Fruit fly (Drosophila melanogaster) whole organism: ENCODE results near the gene Arl6IP1.

Experiments
- CG8478 ChIP-seq: fragments of >200 bp; optimal IDR thresholded peaks from 2 replicates; lab custom pipeline; 2018; ENCODE audit warnings: inconsistent platforms
- Dll ChIP-seq: fragments of >200 bp; optimal IDR thresholded peaks from 2 replicates; lab custom pipeline; 2017
- EcR ChIP-seq, 2 experiments: fragments of >200 bp; optimal IDR thresholded peaks; 2 replicates each; lab custom pipeline; 2017; ENCODE audit warnings: missing biosample characterization in 2 of 2, missing genetic modification characterization in 2 of 2, missing genetic modification reagents in 2 of 2
- pan ChIP-seq: fragments of >200 bp; optimal IDR thresholded peaks from 2 replicates; lab custom pipeline; 2017
- psq ChIP-seq: fragments of >200 bp; optimal IDR thresholded peaks from 2 replicates; lab custom pipeline; 2017
- usp ChIP-seq: fragments of >200 bp; optimal IDR thresholded peaks from 2 replicates; lab custom pipeline; 2017; ENCODE audit warnings: missing biosample characterization, missing genetic modification characterization, mixed read lengths

DNA sequence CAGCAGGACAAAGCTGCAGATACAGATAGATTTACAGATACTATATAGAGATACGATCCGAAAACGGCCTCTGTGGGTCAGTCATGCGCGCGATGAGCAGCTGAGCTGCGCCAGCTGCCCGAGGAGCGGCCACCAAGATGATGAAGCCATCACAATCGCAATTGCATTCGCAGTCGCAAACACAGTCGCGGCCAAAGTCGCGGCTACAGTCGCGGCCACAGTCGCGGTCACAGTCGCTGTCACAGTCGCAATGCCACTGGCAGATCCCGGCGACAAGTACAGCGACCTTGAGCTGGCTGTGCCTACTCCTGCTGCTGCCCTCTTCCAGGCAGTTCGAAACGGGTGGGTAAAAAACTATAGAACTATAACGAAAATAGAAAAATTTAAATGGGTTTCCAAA lies 48.4 kb upstream of the Arl6IP1 start:
- no peak for TF ChIP-seq EcR (GFP tag; optimal IDR thresholded peaks at IDR 0.05; lab: Kevin White, UChicago)
- no peak for TF ChIP-seq CG8478
- TF ChIP-seq pan (lab: Kevin White, UChicago): no peak
- no peak for TF ChIP-seq psq (lab: Kevin White, UChicago)
- TF ChIP-seq usp (GFP tag; lab: Kevin White, UChicago): no peak
- TF ChIP-seq Dll: no peak
